Worm (Caenorhabditis elegans): Measurements from ENCODE around the gene C47D12.2.

DNA sequence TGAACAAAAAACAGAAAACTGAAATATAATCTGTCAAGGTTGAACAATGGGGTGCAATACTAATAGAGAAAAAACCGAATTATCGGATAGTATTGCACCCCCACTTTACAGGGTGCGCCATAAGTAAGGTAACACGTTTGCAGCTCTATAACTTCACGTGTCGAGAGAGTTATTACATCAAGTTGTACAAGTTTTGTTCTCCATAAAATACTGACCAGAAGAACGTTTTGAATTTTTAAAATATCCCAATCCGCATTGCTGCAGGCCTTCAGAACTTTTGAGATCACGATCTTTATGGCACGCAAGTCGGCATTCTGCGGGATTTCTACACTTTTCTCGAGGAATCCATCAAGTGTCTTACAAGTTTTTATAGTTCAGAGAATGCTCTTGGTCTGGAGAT is 38.3 kb upstream of the C47D12.2 start:
- TF ChIP-seq elt-2 (tag; optimal IDR thresholded peaks at IDR 0.05): no peak
- no peak for TF ChIP-seq ceh-9 (tag; optimal IDR thresholded peaks at IDR 0.05)
- TF ChIP-seq pros-1 (tag; optimal IDR thresholded peaks at IDR 0.05): no peak
- TF ChIP-seq ama-1 (optimal IDR thresholded peaks at IDR 0.05): no peak
- no peak for TF ChIP-seq ttx-3 (tag; optimal IDR thresholded peaks at IDR 0.05)

Data from whole organism, late embryonic.